Worm (Caenorhabditis elegans): Measurements from ENCODE around the gene sup-1.
A peak's percentile ranks its signal among the peaks of the same experiment; 100 is the strongest.

Gene sup-1

ce11 chrIII:11694506-11694947 is 42.9 kb downstream of the sup-1 start (continued):
- no peak for TF ChIP-seq attf-5 (GFP tag; optimal IDR thresholded peaks at IDR 0.05)
- no peak for TF ChIP-seq ztf-18 (tag; optimal IDR thresholded peaks at IDR 0.05)
- no peak for TF ChIP-seq unc-62 (GFP tag; optimal IDR thresholded peaks at IDR 0.05)
- TF ChIP-seq snpc-1.1 (tag; optimal IDR thresholded peaks at IDR 0.05; ENCODE audit: insufficient read depth) = no peak
- TF ChIP-seq atf-7 (tag; optimal IDR thresholded peaks at IDR 0.05) = no peak
- TF ChIP-seq Y79H2A.3 (GFP tag; conservative IDR thresholded peaks at IDR 0.05) = no peak
- no peak for TF ChIP-seq snpc-4 (GFP tag; optimal IDR thresholded peaks at IDR 0.05)
- TF ChIP-seq snpc-4 (tag; optimal IDR thresholded peaks at IDR 0.05) = no peak
- no peak for TF ChIP-seq madf-3 (GFP tag; IDR thresholded peaks at IDR 0.05)
- TF ChIP-seq nfya-1 (tag; optimal IDR thresholded peaks at IDR 0.05; ENCODE audit: borderline replicate concordance, insufficient read depth) = no peak
- no peak for TF ChIP-seq B0035.1 (tag; optimal IDR thresholded peaks at IDR 0.05)
- TF ChIP-seq F55B11.4 (tag; optimal IDR thresholded peaks at IDR 0.05; ENCODE audit: borderline replicate concordance, insufficient read depth) = no peak
- TF ChIP-seq Y53G8AR.9 (GFP tag; conservative IDR thresholded peaks at IDR 0.05) = no peak
- TF ChIP-seq hmg-1.2 (GFP tag; IDR thresholded peaks at IDR 0.05) = no peak
- TF ChIP-seq F22D6.2 (tag; optimal IDR thresholded peaks at IDR 0.05) = no peak
- TF ChIP-seq mel-28 (tag; optimal IDR thresholded peaks at IDR 0.05; ENCODE audit: borderline replicate concordance) = peak; percentile 27
- TF ChIP-seq C17E4.6 (GFP tag; IDR thresholded peaks at IDR 0.05) = no peak
- peak; percentile 58; the same call in 1 of the 2 replicates for TF ChIP-seq let-526 (GFP tag; IDR thresholded peaks at IDR 0.05)
- TF ChIP-seq Y56A3A.18 (GFP tag; IDR thresholded peaks at IDR 0.05) = no peak
- no peak for TF ChIP-seq efl-1 (GFP tag; optimal IDR thresholded peaks at IDR 0.05)
- TF ChIP-seq F37B4.10 (GFP tag; IDR thresholded peaks at IDR 0.05) = no peak
- TF ChIP-seq sea-2 (GFP tag; IDR thresholded peaks at IDR 0.05) = no peak
- TF ChIP-seq mxl-1 (tag; optimal IDR thresholded peaks at IDR 0.05) = no peak
- no peak for TF ChIP-seq zfh-2 (GFP tag; conservative IDR thresholded peaks at IDR 0.05)
- peak; percentile 60 for TF ChIP-seq gei-17 (GFP tag; optimal IDR thresholded peaks at IDR 0.05)
- no peak for TF ChIP-seq rec-8 (tag; optimal IDR thresholded peaks at IDR 0.05)
- TF ChIP-seq chd-7 (tag; optimal IDR thresholded peaks at IDR 0.05) = no peak
- TF ChIP-seq snpc-3.4 (tag; optimal IDR thresholded peaks at IDR 0.05) = no peak

- TF ChIP-seq B0019.2 (GFP tag; conservative IDR thresholded peaks at IDR 0.05) = no peak
- peak; percentile 50 for TF ChIP-seq chd-7 (tag; optimal IDR thresholded peaks at IDR 0.05)
- no peak for TF ChIP-seq hrde-1 (tag; optimal IDR thresholded peaks at IDR 0.05; ENCODE audit: borderline replicate concordance)
- no peak for TF ChIP-seq mel-28 (tag; optimal IDR thresholded peaks at IDR 0.05; ENCODE audit: borderline replicate concordance)
- no peak for TF ChIP-seq cebp-1 (GFP tag; IDR thresholded peaks at IDR 0.05)
- peak; percentile 10 for TF ChIP-seq cebp-1 (tag; optimal IDR thresholded peaks at IDR 0.05)
- TF ChIP-seq fkh-3 (tag; optimal IDR thresholded peaks at IDR 0.05) = no peak
- TF ChIP-seq zfh-2 (GFP tag; conservative IDR thresholded peaks at IDR 0.05) = peak; percentile 46; the same call in 1 of the 2 replicates
- TF ChIP-seq T07F8.4 (tag; optimal IDR thresholded peaks at IDR 0.05) = no peak
- TF ChIP-seq ztf-25 (GFP tag; IDR thresholded peaks at IDR 0.05) = no peak
- TF ChIP-seq nhr-27 (tag; optimal IDR thresholded peaks at IDR 0.05) = no peak
- peak; percentile 12 for TF ChIP-seq somi-1 (GFP tag; optimal IDR thresholded peaks at IDR 0.05)
- TF ChIP-seq hlh-12 (tag; optimal IDR thresholded peaks at IDR 0.05) = no peak
- no peak for TF ChIP-seq snpc-1.1 (tag; optimal IDR thresholded peaks at IDR 0.05; ENCODE audit: insufficient read depth)
- TF ChIP-seq B0336.3 (GFP tag; IDR thresholded peaks at IDR 0.05) = peak; percentile 22; the same call in 1 of the 2 replicates
- TF ChIP-seq attf-3 (GFP tag; conservative IDR thresholded peaks at IDR 0.05) = no peak
- TF ChIP-seq madf-8 (GFP tag; conservative IDR thresholded peaks at IDR 0.05) = no peak
- no peak for TF ChIP-seq ceh-40 (GFP tag; IDR thresholded peaks at IDR 0.05)
- no peak for TF ChIP-seq attf-5 (GFP tag; optimal IDR thresholded peaks at IDR 0.05)
- TF ChIP-seq efl-1 (GFP tag; optimal IDR thresholded peaks at IDR 0.05) = no peak
- TF ChIP-seq tbp1 (GFP tag; optimal IDR thresholded peaks at IDR 0.05) = no peak
- no peak for TF ChIP-seq tbx-9 (tag; optimal IDR thresholded peaks at IDR 0.05; ENCODE audit: borderline replicate concordance)
- no peak for TF ChIP-seq lag-1 (GFP tag; IDR thresholded peaks at IDR 0.05)
- TF ChIP-seq nfyb-1 (GFP tag; IDR thresholded peaks at IDR 0.05) = peak; percentile 45; the same call in 1 of the 2 replicates
- TF ChIP-seq ztf-26 (tag; optimal IDR thresholded peaks at IDR 0.05) = no peak
- no peak for TF ChIP-seq F22D6.2 (tag; optimal IDR thresholded peaks at IDR 0.05)
- peak; percentile 1 for TF ChIP-seq athp-1 (tag; optimal IDR thresholded peaks at IDR 0.05)
These were observed 45.0 kb downstream of the sup-1 start for ce11 chrIII:11692380-11692779.

Measured in whole organism, young adult.